Fruit fly (Drosophila melanogaster) whole organism, prepupa: Measurements from ENCODE around the gene CG6847.
A peak's percentile ranks its signal among the peaks of the same experiment; 100 is the strongest.

Experiments used
- CG10631 ChIP-seq: fragments of 200-800 bp; sonication (Bioruptor generic); optimal IDR thresholded peaks from 2 replicates; lab custom pipeline; 2016; ENCODE audit warnings: missing biosample characterization, missing genetic modification characterization
- CG11294 ChIP-seq: fragments of 200-800 bp; sonication (Bioruptor generic); IDR thresholded peaks from 2 replicates; pipeline ENCODE4 v1.3.6; 2022; ENCODE audit warnings: missing biosample characterization, missing genetic modification characterization
- CG11762 ChIP-seq: fragments of 200-800 bp; sonication (Bioruptor generic); optimal IDR thresholded peaks from 3 replicates; lab custom pipeline; 2016; ENCODE audit warnings: missing biosample characterization, missing genetic modification characterization; ENCODE audit not compliant: insufficient read depth
- CG15336 ChIP-seq: fragments of 200-800 bp; sonication (Bioruptor generic); IDR thresholded peaks from 2 replicates; pipeline ENCODE4 v1.3.6; 2022; ENCODE audit warnings: missing biosample characterization, missing genetic modification characterization
- CG1621 ChIP-seq: fragments of 200-800 bp; sonication (Bioruptor generic); optimal IDR thresholded peaks from 3 replicates; lab custom pipeline; 2018; ENCODE audit warnings: missing biosample characterization, mild to moderate bottlenecking, missing genetic modification characterization
- CG16779 ChIP-seq: fragments of 200-800 bp; sonication (Bioruptor generic); optimal IDR thresholded peaks from 3 replicates; lab custom pipeline; 2017; ENCODE audit warnings: missing biosample characterization, mild to moderate bottlenecking, missing genetic modification characterization
- CG31627 ChIP-seq: fragments of 200-800 bp; sonication (Bioruptor generic); optimal IDR thresholded peaks from 3 replicates; lab custom pipeline; 2016; ENCODE audit warnings: missing biosample characterization, missing genetic modification characterization
- CG32006 ChIP-seq: fragments of 200-800 bp; sonication (Bioruptor generic); optimal IDR thresholded peaks from 3 replicates; lab custom pipeline; 2017; ENCODE audit warnings: missing biosample characterization, mild to moderate bottlenecking, missing genetic modification characterization
- CG3919 ChIP-seq: fragments of 200-800 bp; sonication (Bioruptor generic); optimal IDR thresholded peaks from 3 replicates; lab custom pipeline; 2016; ENCODE audit warnings: missing biosample characterization, missing genetic modification characterization
- CG4318 ChIP-seq: fragments of 200-800 bp; sonication (Bioruptor generic); optimal IDR thresholded peaks from 3 replicates; lab custom pipeline; 2017; ENCODE audit warnings: missing biosample characterization, mild to moderate bottlenecking, missing genetic modification characterization
- CG6163 ChIP-seq: fragments of 200-800 bp; sonication (Bioruptor generic); IDR thresholded peaks from 3 replicates; pipeline ENCODE4 v1.3.6; 2022; ENCODE audit warnings: missing biosample characterization, missing genetic modification characterization
- CG6276 ChIP-seq: fragments of 200-800 bp; sonication (Bioruptor generic); optimal IDR thresholded peaks from 2 replicates; lab custom pipeline; 2017; ENCODE audit warnings: missing biosample characterization, mild to moderate bottlenecking, missing genetic modification characterization
- CG6792 ChIP-seq: fragments of 200-800 bp; sonication (Bioruptor generic); optimal IDR thresholded peaks from 3 replicates; lab custom pipeline; 2016; ENCODE audit warnings: missing biosample characterization, missing genetic modification characterization
- CG8119 ChIP-seq: fragments of 200-800 bp; sonication (Bioruptor generic); IDR thresholded peaks from 3 replicates; pipeline ENCODE4 v1.3.6; 2022; ENCODE audit warnings: missing biosample characterization, missing genetic modification characterization
- CG8319 ChIP-seq: fragments of 200-800 bp; sonication (Bioruptor generic); optimal IDR thresholded peaks from 3 replicates; lab custom pipeline; 2016; ENCODE audit warnings: missing biosample characterization, missing genetic modification characterization
- Eip75B ChIP-seq: fragments of 200-800 bp; sonication (Bioruptor generic); optimal IDR thresholded peaks from 3 replicates; lab custom pipeline; 2016; ENCODE audit warnings: missing biosample characterization, missing genetic modification characterization
- Eip78C ChIP-seq: fragments of 200-800 bp; sonication (Bioruptor generic); peaks from one replicate; lab custom pipeline; 2016; ENCODE audit warnings: missing biosample characterization, missing genetic modification characterization
- Eip93F ChIP-seq: fragments of 200-800 bp; sonication (Bioruptor generic); optimal IDR thresholded peaks from 2 replicates; lab custom pipeline; 2016; ENCODE audit warnings: missing biosample characterization, mild to moderate bottlenecking, missing genetic modification characterization
- Ets21C ChIP-seq: fragments of 200-800 bp; sonication (Bioruptor generic); optimal IDR thresholded peaks from 3 replicates; lab custom pipeline; 2016; ENCODE audit warnings: missing biosample characterization, missing genetic modification characterization
- Ets96B ChIP-seq: fragments of 200-800 bp; optimal IDR thresholded peaks from 2 replicates; lab custom pipeline; 2019; ENCODE audit warnings: missing biosample characterization, mild to moderate bottlenecking, missing genetic modification characterization, moderate library complexity
- Gug ChIP-seq: fragments of 200-800 bp; sonication (Bioruptor generic); IDR thresholded peaks from 2 replicates; pipeline ENCODE4 v1.3.6; 2022; ENCODE audit warnings: missing biosample characterization, missing genetic modification characterization
- Hr38 ChIP-seq: sonication (Bioruptor generic); optimal IDR thresholded peaks from 2 replicates; lab custom pipeline; 2016; ENCODE audit warnings: missing biosample characterization, missing genetic modification characterization
- Hr39 ChIP-seq: fragments of 200-800 bp; sonication (Bioruptor generic); optimal IDR thresholded peaks from 2 replicates; lab custom pipeline; 2016; ENCODE audit warnings: missing biosample characterization, missing genetic modification characterization
- Hr4 ChIP-seq: fragments of 200-800 bp; sonication (Bioruptor generic); optimal IDR thresholded peaks from 3 replicates; lab custom pipeline; 2016; ENCODE audit warnings: missing biosample characterization, missing genetic modification characterization
- Lpt ChIP-seq: fragments of 200-800 bp; sonication (Bioruptor generic); optimal IDR thresholded peaks from 3 replicates; lab custom pipeline; 2016; ENCODE audit warnings: missing biosample characterization, missing genetic modification characterization
- Met ChIP-seq: fragments of 200-800 bp; sonication (Bioruptor generic); optimal IDR thresholded peaks from 3 replicates; lab custom pipeline; 2016; ENCODE audit warnings: missing biosample characterization, missing genetic modification characterization
- OdsH ChIP-seq: fragments of 200-800 bp; sonication (Bioruptor generic); optimal IDR thresholded peaks from 3 replicates; lab custom pipeline; 2016; ENCODE audit warnings: missing biosample characterization, missing genetic modification characterization
- Smox ChIP-seq: fragments of 200-800 bp; sonication (Bioruptor generic); optimal IDR thresholded peaks from 3 replicates; lab custom pipeline; 2016; ENCODE audit warnings: missing biosample characterization, missing genetic modification characterization
- Sox14 ChIP-seq: fragments of 200-800 bp; sonication (Bioruptor generic); optimal IDR thresholded peaks from 3 replicates; lab custom pipeline; 2016; ENCODE audit warnings: missing biosample characterization, missing genetic modification characterization
- Sox15 ChIP-seq: fragments of 200-800 bp; sonication (Bioruptor generic); optimal IDR thresholded peaks from 3 replicates; lab custom pipeline; 2016; ENCODE audit warnings: missing biosample characterization, missing genetic modification characterization
- achi ChIP-seq: fragments of 200-800 bp; sonication (Bioruptor generic); optimal IDR thresholded peaks from 3 replicates; lab custom pipeline; 2016; ENCODE audit warnings: missing biosample characterization, missing genetic modification characterization
- acj6 ChIP-seq: fragments of 200-800 bp; sonication (Bioruptor generic); optimal IDR thresholded peaks from 3 replicates; lab custom pipeline; 2016; ENCODE audit warnings: missing biosample characterization, missing genetic modification characterization
- cyc ChIP-seq: fragments of 200-800 bp; sonication (Bioruptor generic); optimal IDR thresholded peaks from 3 replicates; lab custom pipeline; 2016; ENCODE audit warnings: missing biosample characterization, missing genetic modification characterization
- dac ChIP-seq: fragments of 200-800 bp; sonication (Bioruptor generic); optimal IDR thresholded peaks from 2 replicates; lab custom pipeline; 2017; ENCODE audit warnings: missing biosample characterization, mild to moderate bottlenecking, missing genetic modification characterization
- dsx ChIP-seq: fragments of 200-800 bp; optimal IDR thresholded peaks from 3 replicates; lab custom pipeline; 2019; ENCODE audit warnings: missing biosample characterization, mild to moderate bottlenecking, missing genetic modification characterization, moderate library complexity; ENCODE audit not compliant: poor library complexity, severe bottlenecking
- eg ChIP-seq: fragments of 200-800 bp; sonication (Bioruptor generic); IDR thresholded peaks from 3 replicates; pipeline ENCODE4 v1.3.6; 2022; ENCODE audit warnings: missing biosample characterization, missing genetic modification characterization
- fd59A ChIP-seq: fragments of 200-800 bp; sonication (Bioruptor generic); optimal IDR thresholded peaks from 2 replicates; lab custom pipeline; 2017; ENCODE audit warnings: missing biosample characterization, mild to moderate bottlenecking, missing genetic modification characterization, missing genetic modification reagents
- fd85E ChIP-seq: fragments of 200-800 bp; sonication (Bioruptor generic); optimal IDR thresholded peaks from 3 replicates; lab custom pipeline; 2016; ENCODE audit warnings: missing biosample characterization, missing genetic modification characterization
- lz ChIP-seq: fragments of 200-800 bp; sonication (Bioruptor generic); optimal IDR thresholded peaks from 3 replicates; lab custom pipeline; 2016; ENCODE audit warnings: missing biosample characterization, missing genetic modification characterization
- net ChIP-seq: fragments of 200-800 bp; sonication (Bioruptor generic); optimal IDR thresholded peaks from 3 replicates; lab custom pipeline; 2016; ENCODE audit warnings: missing biosample characterization, missing genetic modification characterization
- pdm3 ChIP-seq: fragments of 200-800 bp; sonication (Bioruptor generic); optimal IDR thresholded peaks from 3 replicates; lab custom pipeline; 2016; ENCODE audit warnings: missing biosample characterization, missing genetic modification characterization
- salr ChIP-seq, 2 experiments: fragments of 200-800 bp; sonication (Bioruptor generic); optimal IDR thresholded peaks; 3 replicates each; lab custom pipeline; 2016 to 2018; ENCODE audit warnings: missing biosample characterization in 2 of 2, missing genetic modification characterization in 2 of 2, mild to moderate bottlenecking in 1 of 2
- spab ChIP-seq: fragments of 200-800 bp; sonication (Bioruptor generic); optimal IDR thresholded peaks from 2 replicates; lab custom pipeline; 2017; ENCODE audit warnings: missing biosample characterization, mild to moderate bottlenecking, missing genetic modification characterization, missing genetic modification reagents
- ss ChIP-seq, 2 experiments: fragments of 200-800 bp; sonication (Bioruptor generic); optimal IDR thresholded peaks; 2 replicates in 1 of 2; 3 replicates in 1 of 2; lab custom pipeline; 2017 to 2018; ENCODE audit warnings: mild to moderate bottlenecking in 2 of 2, missing biosample characterization in 2 of 2, missing genetic modification characterization in 2 of 2, moderate library complexity in 1 of 2
- svp ChIP-seq: fragments of 200-800 bp; sonication (Bioruptor generic); peaks from one replicate; lab custom pipeline; 2016; ENCODE audit warnings: missing biosample characterization, missing genetic modification characterization
- topi ChIP-seq: fragments of 200-800 bp; sonication (Bioruptor generic); optimal IDR thresholded peaks from 3 replicates; lab custom pipeline; 2016; ENCODE audit warnings: missing biosample characterization, missing genetic modification characterization
- vri ChIP-seq: fragments of 200-800 bp; sonication (Bioruptor generic); optimal IDR thresholded peaks from 3 replicates; lab custom pipeline; 2016; ENCODE audit warnings: missing biosample characterization, mild to moderate bottlenecking, missing genetic modification characterization

CG6847 gene

DNA sequence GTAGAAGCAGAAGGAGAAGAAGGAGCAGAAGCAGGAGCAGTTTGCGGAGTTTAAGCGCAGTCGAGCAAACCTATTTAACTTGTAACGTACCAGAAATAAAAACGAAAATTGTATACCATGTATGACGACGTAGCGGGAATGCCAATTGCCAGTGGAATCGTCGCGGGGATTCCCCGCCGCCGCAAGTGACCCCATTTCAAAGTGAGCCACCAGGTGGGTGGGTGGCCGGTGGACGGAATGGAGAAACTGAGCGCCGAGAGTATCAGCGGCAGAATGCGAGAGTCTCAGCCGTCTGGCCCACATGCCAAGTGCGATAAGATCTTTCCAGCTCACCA is 689 bp upstream of the CG6847 start:
- TF ChIP-seq Eip75B (GFP tag; lab: Kevin White, UChicago) (no peak), spab (GFP tag; lab: Kevin White, UChicago) (no peak), Smox (no peak), topi (GFP tag; lab: Kevin White, UChicago) (no peak), dac (GFP tag; lab: Kevin White, UChicago) (no peak), CG15336 (GFP tag; lab: Robert Waterston, UW) (no peak), salr (GFP tag; optimal IDR thresholded peaks at IDR 0.05; lab: Kevin White, UChicago) (no peak), CG3919 (no peak), Sox14 (no peak), Lpt (GFP tag; lab: Kevin White, UChicago) (no peak), Hr38 (GFP tag; lab: Kevin White, UChicago) (no peak), CG11294 (GFP tag; lab: Robert Waterston, UW) (no peak), fd59A (GFP tag; lab: Kevin White, UChicago) (no peak), CG8319 (GFP tag; lab: Kevin White, UChicago) (no peak)

DNA sequence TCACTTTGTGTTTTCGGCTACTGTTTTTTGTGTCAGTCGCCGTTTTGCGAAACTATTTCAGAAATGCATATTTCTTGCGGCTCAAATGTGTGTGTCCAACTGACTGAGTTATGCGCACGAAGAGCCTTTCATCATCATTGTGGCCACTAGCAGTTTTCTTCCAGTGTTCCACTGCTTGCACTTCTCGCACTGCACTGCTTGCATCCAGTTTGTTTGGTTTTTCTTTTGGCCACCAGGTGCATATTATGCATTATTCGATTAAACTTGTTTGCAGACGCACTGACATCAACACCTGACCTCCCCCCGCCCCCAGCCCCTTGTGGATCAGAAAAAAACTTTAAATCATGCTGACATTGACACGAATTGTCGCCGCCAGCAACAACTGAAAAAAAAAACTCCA is 1.3 kb downstream of the CG6847 start:
- TF ChIP-seq eg (GFP tag; lab: Robert Waterston, UW) (peak; percentile 26; the same call in 1 of the 3 replicates), Gug (GFP tag; lab: Robert Waterston, UW) (no peak), pdm3 (GFP tag; lab: Kevin White, UChicago) (no peak), Ets21C (GFP tag; lab: Kevin White, UChicago) (no peak), Eip78C (peak; percentile 48), lz (GFP tag; lab: Kevin White, UChicago) (no peak), CG11762 (GFP tag; lab: Kevin White, UChicago) (no peak), CG31627 (GFP tag; lab: Kevin White, UChicago) (no peak), fd85E (GFP tag; lab: Kevin White, UChicago) (no peak)

DNA sequence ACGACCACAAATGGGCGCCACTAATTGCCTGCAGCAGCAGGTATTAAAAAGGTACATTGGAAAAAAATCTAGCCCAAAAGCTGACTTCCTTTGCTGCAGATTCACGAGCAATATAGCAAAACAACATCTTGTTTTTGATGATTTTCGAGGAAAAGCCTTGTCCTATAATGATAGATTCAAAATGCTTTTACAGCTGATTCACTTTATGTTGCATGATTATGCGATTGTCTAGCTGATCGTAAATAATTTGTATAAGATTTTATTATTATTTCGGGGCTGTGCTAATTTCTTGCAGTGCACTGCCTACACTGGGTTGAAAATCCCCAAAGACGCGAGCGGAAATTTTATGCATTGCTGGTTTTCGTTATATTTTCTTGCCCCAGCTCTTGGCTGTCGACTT is 3.2 kb downstream of the CG6847 start:
- TF ChIP-seq CG10631 (GFP tag; lab: Kevin White, UChicago), result peak; percentile 23
- TF ChIP-seq CG6163 (GFP tag; lab: Robert Waterston, UW), result peak; percentile 47; the same call in 1 of the 3 replicates
- peak; percentile 12 for TF ChIP-seq net
- no peak for TF ChIP-seq spab (GFP tag; lab: Kevin White, UChicago)
- TF ChIP-seq achi (GFP tag; lab: Kevin White, UChicago), result peak; percentile 5
- TF ChIP-seq topi (GFP tag; lab: Kevin White, UChicago), result peak; percentile 32
- TF ChIP-seq OdsH (GFP tag; lab: Kevin White, UChicago), result peak; percentile 43
- peak; percentile 67 for TF ChIP-seq CG32006 (GFP tag; lab: Kevin White, UChicago)
- TF ChIP-seq CG15336 (GFP tag; lab: Robert Waterston, UW), result peak; percentile 70
- peak; percentile 7 for TF ChIP-seq Sox14
- no peak for TF ChIP-seq ss (GFP tag; optimal IDR thresholded peaks at IDR 0.05; lab: Kevin White, UChicago)
- peak; percentile 40 for TF ChIP-seq CG4318 (GFP tag; lab: Kevin White, UChicago)
- no peak for TF ChIP-seq dsx (GFP tag; lab: Kevin White, UChicago)
- peak; percentile 45 for TF ChIP-seq acj6 (GFP tag; lab: Kevin White, UChicago)
- no peak for TF ChIP-seq salr (GFP tag; optimal IDR thresholded peaks at IDR 0.05; lab: Kevin White, UChicago)
- peak; percentile 8 for TF ChIP-seq Hr39 (GFP tag; lab: Kevin White, UChicago)
- peak; percentile 39 for TF ChIP-seq CG3919
- TF ChIP-seq CG16779 (tag; lab: Kevin White, UChicago), result no peak
- TF ChIP-seq Smox, result peak; percentile 12
- peak; percentile 51; the same call in 2 of the 3 replicates for TF ChIP-seq eg (GFP tag; lab: Robert Waterston, UW)
- peak; percentile 77 for TF ChIP-seq Eip78C
- TF ChIP-seq CG1621 (tag; lab: Kevin White, UChicago), result no peak
- peak; percentile 45 for TF ChIP-seq Met (GFP tag; lab: Kevin White, UChicago)
- 0 out of 2 replicates have a peak, but pooled peaks have one; percentile 17 for TF ChIP-seq CG11294 (GFP tag; lab: Robert Waterston, UW)
- peak; percentile 41 for TF ChIP-seq Lpt (GFP tag; lab: Kevin White, UChicago)
- no peak for TF ChIP-seq lz (GFP tag; lab: Kevin White, UChicago)
- TF ChIP-seq Eip75B (GFP tag; lab: Kevin White, UChicago), result no peak
- no peak for TF ChIP-seq fd59A (GFP tag; lab: Kevin White, UChicago)
- peak; percentile 1 for TF ChIP-seq cyc (GFP tag; lab: Kevin White, UChicago)
- TF ChIP-seq Sox15 (GFP tag; lab: Kevin White, UChicago), result no peak
- peak; percentile 33 for TF ChIP-seq CG6792 (GFP tag; lab: Kevin White, UChicago)
- peak; percentile 60 for TF ChIP-seq svp (GFP tag; lab: Kevin White, UChicago)
- TF ChIP-seq CG8119 (GFP tag; lab: Robert Waterston, UW), result peak; percentile 57; the same call in 2 of the 3 replicates
- TF ChIP-seq Ets96B (tag; lab: Kevin White, UChicago), result no peak
- no peak for TF ChIP-seq vri (GFP tag; lab: Kevin White, UChicago)
- peak; percentile 2 for TF ChIP-seq CG31627 (GFP tag; lab: Kevin White, UChicago)
- peak; percentile 68 for TF ChIP-seq CG6276
- no peak for TF ChIP-seq Eip93F (GFP tag; lab: Kevin White, UChicago)
- peak; percentile 71 for TF ChIP-seq Hr4 (GFP tag; lab: Kevin White, UChicago)
